Worm (Caenorhabditis elegans): ENCODE results near the gene T16A1.4.

DNA sequence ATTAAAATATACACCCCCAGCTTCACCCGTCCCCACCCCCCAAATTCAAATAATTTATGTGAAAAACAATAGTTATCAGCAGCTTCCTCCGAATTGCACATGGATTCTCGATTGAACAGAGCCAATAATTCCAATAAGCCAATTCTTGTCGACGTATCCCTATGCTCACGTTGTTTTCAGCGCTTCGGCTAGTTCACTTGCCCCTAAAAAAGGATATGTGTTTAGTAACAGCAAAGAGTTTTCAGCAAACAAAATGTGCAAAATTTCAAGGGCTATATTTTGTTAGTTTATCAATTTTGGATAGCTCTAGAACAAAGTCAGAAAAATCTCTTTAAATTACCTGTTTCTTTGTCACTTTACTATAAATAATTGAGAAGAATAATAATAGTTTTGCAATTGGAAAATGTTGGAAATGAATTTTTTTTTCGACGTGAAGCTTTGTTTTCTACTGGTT lies 2.4 kb downstream of the T16A1.4 start, which contains the start of the genes T16A1.5 and fbxc-49:
- TF ChIP-seq ama-1 (optimal IDR thresholded peaks at IDR 0.05), result no peak
- TF ChIP-seq ets-7 (tag; optimal IDR thresholded peaks at IDR 0.05), result no peak
- no peak for TF ChIP-seq aly-1 (tag; optimal IDR thresholded peaks at IDR 0.05)
- TF ChIP-seq tbx-11 (GFP tag; IDR thresholded peaks at IDR 0.05), result no peak
- no peak for TF ChIP-seq B0310.2 (tag; optimal IDR thresholded peaks at IDR 0.05)
- TF ChIP-seq flt-1 (GFP tag; IDR thresholded peaks at IDR 0.05), result no peak
- no peak for TF ChIP-seq sea-1 (GFP tag; conservative IDR thresholded peaks at IDR 0.05)
- TF ChIP-seq scrt-1 (GFP tag; IDR thresholded peaks at IDR 0.05), result no peak

All from whole organism, early embryonic.